Fruit fly (Drosophila melanogaster) S2 (cell line): ENCODE data around the gene JTBR.

Source experiments
- CG8478 ChIP-seq: fragments of >200 bp; optimal IDR thresholded peaks from 2 replicates; lab custom pipeline; 2018
- CTCF ChIP-seq, 2 experiments: fragments of >200 bp; optimal IDR thresholded peaks; 2 replicates each; lab custom pipeline; 2018

JTBR gene

dm6 chr3L:1802802-1803201, at the start of gene JTBR, which contains the start of gene CG42676:
Gene JTBR (minus strand): TSS chr3L:1802856.
Gene CG42676 (plus strand): TSS chr3L:1803107.
- TF ChIP-seq CTCF (optimal IDR thresholded peaks at IDR 0.05; lab: Kevin White, UChicago): no peak

- TF ChIP-seq CTCF (optimal IDR thresholded peaks at IDR 0.05; lab: Kevin White, UChicago): no peak
- TF ChIP-seq CG8478: no peak
These were observed 47.8 kb upstream of the JTBR start for dm6 chr3L:1850498-1850897.

DNA sequence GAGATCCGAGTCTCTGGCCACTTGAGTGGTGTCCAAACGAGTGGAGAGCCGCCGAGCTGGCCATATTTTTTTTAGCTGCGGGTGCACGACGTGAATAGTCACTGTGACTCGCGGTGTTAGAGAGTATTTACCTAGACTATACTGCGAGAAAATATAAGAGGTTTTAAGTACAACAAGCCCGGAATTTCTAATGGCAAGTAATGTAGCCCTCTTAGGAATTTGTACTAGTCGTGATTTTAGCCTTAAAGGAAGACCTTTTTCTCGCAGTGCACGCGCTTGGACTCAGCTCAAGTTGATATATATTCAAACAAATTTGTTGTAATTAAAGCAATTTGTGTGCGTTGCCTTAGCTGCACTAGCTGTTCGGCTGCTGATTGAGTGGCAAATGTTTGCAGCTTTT, 41.9 kb upstream of the JTBR start:
- no peak for TF ChIP-seq CG8478
- TF ChIP-seq CTCF (optimal IDR thresholded peaks at IDR 0.05; lab: Kevin White, UChicago): no peak

- no peak for TF ChIP-seq CG8478
- no peak for TF ChIP-seq CTCF (optimal IDR thresholded peaks at IDR 0.05; lab: Kevin White, UChicago)
These were observed 39.3 kb upstream of the JTBR start, which contains the start of gene Cpr62Bc for dm6 chr3L:1841984-1842383. Gene Cpr62Bc (minus strand): TSS chr3L:1842084.

dm6 chr3L:1835064-1835463, 32.4 kb upstream of the JTBR start, which contains the start of gene Cpr62Bb:
Gene Cpr62Bb (minus strand): TSS chr3L:1835164.
- TF ChIP-seq CTCF (optimal IDR thresholded peaks at IDR 0.05; lab: Kevin White, UChicago): no peak
- TF ChIP-seq CG8478: no peak

- TF ChIP-seq CTCF (optimal IDR thresholded peaks at IDR 0.05; lab: Kevin White, UChicago) (no peak), CG8478 (no peak)
These were observed 29.2 kb upstream of the JTBR start, which contains the start of gene Cpr62Ba for dm6 chr3L:1831753-1832268. Gene Cpr62Ba (minus strand): TSS chr3L:1831783.

- TF ChIP-seq CTCF (optimal IDR thresholded peaks at IDR 0.05; lab: Kevin White, UChicago) (no peak), CG8478 (no peak)
These were observed 26.9 kb upstream of the JTBR start for dm6 chr3L:1829539-1829938.

dm6 chr3L:1827809-1828371, 25.2 kb upstream of the JTBR start:
- TF ChIP-seq CTCF (optimal IDR thresholded peaks at IDR 0.05; lab: Kevin White, UChicago) (no peak), CG8478 (no peak)

- TF ChIP-seq CG8478: no peak
These were observed 19.7 kb upstream of the JTBR start for dm6 chr3L:1822365-1822764.

- TF ChIP-seq CTCF (optimal IDR thresholded peaks at IDR 0.05; lab: Kevin White, UChicago) (no peak), CG8478 (no peak)
These were observed 18.5 kb upstream of the JTBR start for dm6 chr3L:1821140-1821539.

- TF ChIP-seq CG8478 (no peak), CTCF (optimal IDR thresholded peaks at IDR 0.05; lab: Kevin White, UChicago) (no peak)
These were observed 16.2 kb upstream of the JTBR start for dm6 chr3L:1818834-1819233.

- TF ChIP-seq CTCF (optimal IDR thresholded peaks at IDR 0.05; lab: Kevin White, UChicago) (no peak), CG8478 (no peak)
These were observed 14.7 kb upstream of the JTBR start for dm6 chr3L:1817405-1817804.

DNA sequence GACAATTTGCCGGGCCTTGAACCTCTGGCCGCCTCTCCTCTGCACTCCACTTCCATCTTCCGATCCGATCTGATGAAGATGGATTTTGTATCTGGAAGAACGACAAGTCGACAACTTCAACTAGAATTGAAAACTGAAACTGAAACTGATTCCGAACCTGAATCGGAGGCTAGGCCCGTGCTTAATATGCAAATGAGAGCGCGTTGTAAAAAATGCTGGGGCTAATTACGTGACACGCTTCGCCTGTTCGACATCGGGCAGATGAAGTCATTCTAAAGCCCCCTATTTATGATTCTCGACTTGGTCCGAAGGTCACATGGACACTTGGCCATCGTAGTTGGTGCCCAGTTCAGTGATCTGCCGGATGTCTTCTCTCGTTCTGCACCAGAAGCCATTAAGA, 14.0 kb upstream of the JTBR start:
- no peak for TF ChIP-seq CG8478
- TF ChIP-seq CTCF (optimal IDR thresholded peaks at IDR 0.05; lab: Kevin White, UChicago): no peak

DNA sequence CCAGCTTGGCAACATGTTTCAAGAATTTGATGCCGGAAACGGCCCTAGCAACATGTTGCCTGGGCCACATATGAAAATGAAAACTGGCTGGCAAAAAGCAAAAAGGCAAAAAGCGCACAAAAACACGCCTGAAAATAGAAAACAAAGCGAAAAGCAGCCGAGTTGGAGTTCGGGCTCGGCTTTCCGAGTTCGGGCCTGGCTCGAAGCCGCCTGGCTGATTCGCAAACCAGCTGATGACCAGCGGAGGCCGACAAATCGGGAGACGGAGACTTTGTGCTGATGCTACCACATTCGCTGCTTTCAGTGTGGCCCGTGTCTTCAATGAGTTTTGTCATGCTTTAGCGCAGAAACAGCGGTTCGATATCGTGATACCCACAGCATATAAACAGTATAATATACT, 7.6 kb upstream of the JTBR start, which contains the start of gene GV1:
GV1 (plus strand) TSS at position 301 of the 400 bp plus-strand sequence.
- TF ChIP-seq CG8478 (no peak), CTCF (optimal IDR thresholded peaks at IDR 0.05; lab: Kevin White, UChicago) (no peak)

DNA sequence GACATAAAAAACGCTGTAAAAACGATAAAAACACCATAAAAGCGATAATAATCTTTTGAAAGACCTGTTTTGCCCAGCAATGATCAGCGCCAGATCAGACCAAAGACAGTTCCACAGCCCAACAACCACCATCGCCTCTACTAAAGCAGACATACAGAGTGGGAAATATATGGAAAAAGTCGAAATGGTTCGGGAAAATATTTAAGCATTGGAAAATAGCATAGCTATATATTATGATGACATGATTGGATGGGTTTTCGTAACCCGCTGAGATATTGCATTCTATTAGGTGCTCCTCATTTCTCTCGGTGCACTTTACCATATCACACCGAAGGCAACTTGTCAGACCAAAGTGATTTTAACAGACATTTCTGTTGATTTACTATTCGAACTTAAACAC, 6.0 kb upstream of the JTBR start:
- no peak for TF ChIP-seq CTCF (optimal IDR thresholded peaks at IDR 0.05; lab: Kevin White, UChicago)
- TF ChIP-seq CG8478: no peak

dm6 chr3L:1798649-1799048, 4.0 kb downstream of the JTBR start, which contains the start of gene Patj:
Gene Patj (plus strand): TSS chr3L:1798803.
- no peak for TF ChIP-seq CG8478
- peak in 1 of 2 experiments; percentile 33 for TF ChIP-seq CTCF (optimal IDR thresholded peaks at IDR 0.05; lab: Kevin White, UChicago)

- TF ChIP-seq CTCF (optimal IDR thresholded peaks at IDR 0.05; lab: Kevin White, UChicago) (no peak), CG8478 (no peak)
These were observed 5.7 kb downstream of the JTBR start, which contains the start of gene CG12020 for dm6 chr3L:1797005-1797404. Gene CG12020 (plus strand): TSS chr3L:1797305.
